Worm (Caenorhabditis elegans): Measurements from ENCODE around the gene spas-1.

ce11 chrV:9148151-9148550 lies 27.4 kb upstream of the spas-1 start:
- TF ChIP-seq lin-39 (tag; optimal IDR thresholded peaks at IDR 0.05) (no peak), hif-1 (tag; optimal IDR thresholded peaks at IDR 0.05) (no peak), dmd-8 (GFP tag; IDR thresholded peaks at IDR 0.05) (no peak), lin-13 (GFP tag; optimal IDR thresholded peaks at IDR 0.05) (no peak), unc-62 (GFP tag; optimal IDR thresholded peaks at IDR 0.05 in 1 of 2) (no peak), unc-62 (tag; optimal IDR thresholded peaks at IDR 0.05) (no peak), ces-1 (GFP tag; optimal IDR thresholded peaks at IDR 0.05) (no peak), fkh-10 (GFP tag; optimal IDR thresholded peaks at IDR 0.05) (no peak)

Data from whole organism, L4 larva.